Fruit fly (Drosophila melanogaster): ENCODE data around the gene CG7857.

The CG7857 gene

DNA sequence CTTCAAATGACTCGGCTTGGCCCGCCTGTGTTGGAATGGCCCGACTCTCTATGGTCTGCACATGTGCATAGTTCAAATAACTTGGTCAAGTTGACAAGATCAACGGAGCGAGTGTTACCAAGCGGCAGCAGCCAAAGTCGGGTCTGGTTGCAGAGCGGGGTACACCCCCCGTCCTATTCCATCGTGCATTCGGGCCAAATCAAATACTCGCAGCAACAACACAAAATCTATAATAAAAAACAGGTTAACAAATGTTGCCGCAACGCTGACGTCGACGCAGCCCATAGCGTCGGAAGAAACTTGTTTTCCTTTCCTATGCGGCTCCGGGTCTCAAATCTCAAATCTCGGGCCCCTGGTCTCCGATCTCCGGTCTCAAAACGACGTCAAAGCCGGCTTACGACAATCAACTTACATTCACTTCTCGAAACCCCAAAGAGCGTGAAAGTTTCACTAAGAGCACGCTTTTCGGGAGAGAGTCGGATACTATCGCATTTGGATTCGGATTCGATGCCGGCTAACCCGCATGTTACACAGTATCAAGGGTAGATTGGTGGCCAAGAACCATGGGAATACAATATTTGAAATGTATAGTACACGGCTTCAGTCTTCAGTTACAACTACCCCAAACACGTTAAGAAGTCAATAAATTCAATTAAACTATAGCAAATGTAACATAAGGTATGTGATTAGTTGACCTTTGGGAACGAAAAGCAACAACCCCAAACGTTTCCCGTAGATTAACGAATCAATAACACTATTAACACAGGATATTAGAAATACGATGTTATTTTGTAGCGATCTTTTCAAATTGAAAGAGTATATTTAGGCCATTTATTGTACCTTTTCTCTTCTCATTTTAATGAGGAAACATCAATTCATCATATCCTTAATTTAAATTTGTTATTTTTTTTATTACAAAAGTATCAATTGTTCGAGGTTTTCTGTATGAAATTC, 29.9 kb upstream of the CG7857 start (continued):
- TF ChIP-seq Scr (GFP tag; IDR thresholded peaks at IDR 0.05; ENCODE audit: partially characterized antibody) (no peak), CG18619 (GFP tag; optimal IDR thresholded peaks at IDR 0.05) (peak; percentile 87), CG15011 (GFP tag; optimal IDR thresholded peaks at IDR 0.05) (peak; percentile 57), Hr3 (GFP tag; optimal IDR thresholded peaks at IDR 0.05) (peak; percentile 65), amos (GFP tag; IDR thresholded peaks at IDR 0.05; ENCODE audit: partially characterized antibody) (no peak), scrt (GFP tag; optimal IDR thresholded peaks at IDR 0.05) (peak; percentile 50), CG1602 (GFP tag; optimal IDR thresholded peaks at IDR 0.05) (peak; percentile 72), Kr (GFP tag; optimal IDR thresholded peaks at IDR 0.05) (no peak), pnt (GFP tag; optimal IDR thresholded peaks at IDR 0.05) (peak; percentile 56), B-H1 (GFP tag; IDR thresholded peaks at IDR 0.05) (no peak; the same call in 2 of the 3 replicates), lab (GFP tag; optimal IDR thresholded peaks at IDR 0.05) (peak; percentile 20), sisA (GFP tag; IDR thresholded peaks at IDR 0.05) (peak; percentile 61), CG13624 (GFP tag; optimal IDR thresholded peaks at IDR 0.05) (peak; percentile 59), CG2116 (GFP tag; optimal IDR thresholded peaks at IDR 0.05) (no peak), CHES-1-like (GFP tag; optimal IDR thresholded peaks at IDR 0.05) (peak; percentile 37), hkb (optimal IDR thresholded peaks at IDR 0.05) (no peak), hkb (GFP tag; IDR thresholded peaks at IDR 0.05) (0 out of 2 replicates have a peak, but pooled peaks have one; percentile 35), CG6813 (GFP tag; optimal IDR thresholded peaks at IDR 0.05) (no peak), CG3407 (GFP tag; optimal IDR thresholded peaks at IDR 0.05) (peak; percentile 38), bbx (GFP tag; IDR thresholded peaks at IDR 0.05; ENCODE audit: partially characterized antibody) (no peak), CG14710 (tag; optimal IDR thresholded peaks at IDR 0.05) (peak; percentile 65), CG18599 (GFP tag; optimal IDR thresholded peaks at IDR 0.05) (peak; percentile 66), NC2β (GFP tag; optimal IDR thresholded peaks at IDR 0.05) (peak; percentile 31), pum (GFP tag; optimal IDR thresholded peaks at IDR 0.05) (peak; percentile 59), CG6689 (GFP tag; IDR thresholded peaks at IDR 0.05) (peak; percentile 42; the same call in 1 of the 2 replicates), NfI (GFP tag; optimal IDR thresholded peaks at IDR 0.05) (peak; percentile 43), CG18764 (GFP tag; optimal IDR thresholded peaks at IDR 0.05) (no peak), Oli (tag; optimal IDR thresholded peaks at IDR 0.05) (peak; percentile 82), stwl (tag; optimal IDR thresholded peaks at IDR 0.05) (no peak), az2 (GFP tag; optimal IDR thresholded peaks at IDR 0.05) (peak; percentile 65), CG12391 (tag; optimal IDR thresholded peaks at IDR 0.05) (peak; percentile 69), CG32532 (GFP tag; IDR thresholded peaks at IDR 0.05) (peak; percentile 35; the same call in 1 of the 2 replicates), gem (tag; optimal IDR thresholded peaks at IDR 0.05) (peak; percentile 83), Ada2b (GFP tag; IDR thresholded peaks at IDR 0.05) (peak; percentile 7; the same call in 1 of the 2 replicates), CG7839 (tag; optimal IDR thresholded peaks at IDR 0.05) (peak; percentile 77), esg (GFP tag; conservative IDR thresholded peaks at IDR 0.05) (peak; percentile 20; the same call in 1 of the 2 replicates), Xbp1 (GFP tag; optimal IDR thresholded peaks at IDR 0.05) (peak; percentile 72), CG9932 (GFP tag; IDR thresholded peaks at IDR 0.05) (peak; percentile 66), D19B (GFP tag; optimal IDR thresholded peaks at IDR 0.05) (peak; percentile 99), Aef1 (GFP tag; IDR thresholded peaks at IDR 0.05) (0 out of 3 replicates have a peak, but pooled peaks have one; percentile 25), CG2199 (GFP tag; IDR thresholded peaks at IDR 0.05) (peak; percentile 10; the same call in 1 of the 3 replicates), E2f1 (GFP tag; IDR thresholded peaks at IDR 0.05) (0 out of 2 replicates have a peak, but pooled peaks have one; percentile 20), Med (GFP tag) (peak; percentile 89), CG6854 (GFP tag; optimal IDR thresholded peaks at IDR 0.05) (peak; percentile 27), slbo (GFP tag; IDR thresholded peaks at IDR 0.05) (peak; percentile 56), mam (GFP tag; optimal IDR thresholded peaks at IDR 0.05) (peak; percentile 62), Hsf (GFP tag; optimal IDR thresholded peaks at IDR 0.05) (peak; percentile 57), CG10209 (GFP tag; optimal IDR thresholded peaks at IDR 0.05) (peak; percentile 76)
